7 worm cellular contexts compared by ENCODE assay signal in the genomic region with DNA sequence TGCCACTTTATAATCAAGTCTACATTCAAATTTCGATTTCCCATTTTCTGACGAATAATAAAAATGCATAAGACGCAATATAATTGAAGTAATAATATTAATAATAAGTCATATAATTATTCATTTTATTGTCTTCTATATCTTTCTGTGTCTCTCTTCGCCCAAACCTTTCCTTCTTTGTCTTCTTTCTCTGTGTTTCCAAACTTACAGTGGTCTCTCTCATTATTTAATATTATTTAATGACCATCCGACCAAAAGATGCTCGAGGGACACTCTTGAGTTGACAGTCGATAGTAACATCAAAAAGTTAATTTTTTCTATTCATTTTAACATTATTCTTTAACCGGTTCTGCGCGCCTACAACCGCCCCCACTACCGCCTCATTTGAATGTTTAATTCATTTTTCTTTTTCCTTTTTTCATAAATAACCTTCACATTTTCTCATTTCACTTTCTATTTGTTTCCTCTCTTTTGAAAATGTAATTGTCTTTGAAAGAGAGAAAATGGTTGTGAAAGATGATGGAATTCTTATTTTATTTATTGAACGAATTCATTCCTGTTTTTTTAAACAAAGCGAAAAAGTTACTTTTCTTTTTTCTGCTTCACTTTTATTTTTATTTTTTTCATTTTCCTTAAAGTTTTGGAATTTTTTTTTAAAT.
TF ChIP-seq lines count a peak whose summit lies in the region.

No protein-coding gene starts in this region.

TF ChIP-seq in whole organism, L1 larva, 84 proteins besides CTCF, POLR2A, EP300 and RAD21:
- TF ChIP-seq blmp-1 (tag; optimal IDR thresholded peaks at IDR 0.05; lab: Kevin White, UChicago) (peak; percentile 85), sup-37 (GFP tag; optimal IDR thresholded peaks at IDR 0.05; lab: Kevin White, UChicago) (no peak), mab-9 (GFP tag; IDR thresholded peaks at IDR 0.05; lab: Robert Waterston, UW) (no peak), nhr-85 (tag; lab: Kevin White, UChicago) (peak; percentile 63), lin-14 (GFP tag; optimal IDR thresholded peaks at IDR 0.05; lab: Kevin White, UChicago) (peak; percentile 29)

TF ChIP-seq in whole organism, L2 larva, 48 proteins besides CTCF, POLR2A, EP300 and RAD21:
- no peak for TF ChIP-seq ztf-4 (tag; optimal IDR thresholded peaks at IDR 0.05; lab: Kevin White, UChicago)
- peak; percentile 88 for TF ChIP-seq blmp-1 (tag; optimal IDR thresholded peaks at IDR 0.05; lab: Kevin White, UChicago; ENCODE audit: insufficient read depth)
- TF ChIP-seq nhr-25 (tag; optimal IDR thresholded peaks at IDR 0.05; lab: Kevin White, UChicago): peak; percentile 55
- no peak for TF ChIP-seq ceh-82 (tag; optimal IDR thresholded peaks at IDR 0.05; lab: Kevin White, UChicago)

TF ChIP-seq in whole organism, L3 larva, 47 proteins besides CTCF, POLR2A, EP300 and RAD21:
- no peak for TF ChIP-seq ztf-11 (tag; optimal IDR thresholded peaks at IDR 0.05; lab: Kevin White, UChicago)
- no peak for TF ChIP-seq nhr-28 (tag; optimal IDR thresholded peaks at IDR 0.05; lab: Kevin White, UChicago)
- TF ChIP-seq sea-2 (GFP tag; optimal IDR thresholded peaks at IDR 0.05; lab: Kevin White, UChicago): no peak
- no peak for TF ChIP-seq nhr-67 (tag; optimal IDR thresholded peaks at IDR 0.05; lab: Kevin White, UChicago)
- no peak for TF ChIP-seq zag-1 (tag; optimal IDR thresholded peaks at IDR 0.05; lab: Kevin White, UChicago)
- TF ChIP-seq ceh-82 (tag; optimal IDR thresholded peaks at IDR 0.05; lab: Kevin White, UChicago): no peak
- TF ChIP-seq nhr-25 (tag; optimal IDR thresholded peaks at IDR 0.05; lab: Kevin White, UChicago): peak; percentile 19

TF ChIP-seq in whole organism, early embryonic, 17 proteins besides CTCF, POLR2A, EP300 and RAD21:
- TF ChIP-seq ceh-13 (GFP tag; optimal IDR thresholded peaks at IDR 0.05; lab: Kevin White, UChicago): no peak
- peak; percentile 4 for TF ChIP-seq F13C5.2 (tag; optimal IDR thresholded peaks at IDR 0.05; lab: Kevin White, UChicago)

TF ChIP-seq in whole organism, late embryonic, 69 proteins besides CTCF, POLR2A, EP300 and RAD21:
- TF ChIP-seq ceh-2 (tag; optimal IDR thresholded peaks at IDR 0.05; lab: Kevin White, UChicago): no peak
- TF ChIP-seq ceh-9 (tag; optimal IDR thresholded peaks at IDR 0.05; lab: Kevin White, UChicago): no peak
- peak; percentile 60 for TF ChIP-seq unc-42 (tag; optimal IDR thresholded peaks at IDR 0.05; lab: Kevin White, UChicago)
TF ChIP-seq in whole organism, late embryonic: peak in this region for 1.

TF ChIP-seq in whole organism, midembryonic, 9 proteins besides CTCF, POLR2A, EP300 and RAD21:
- TF ChIP-seq cog-1 (tag; optimal IDR thresholded peaks at IDR 0.05; lab: Kevin White, UChicago) (peak; percentile 8), ztf-29 (GFP tag; IDR thresholded peaks at IDR 0.05; lab: Robert Waterston, UW) (no peak), ztf-23 (GFP tag; IDR thresholded peaks at IDR 0.05; lab: Robert Waterston, UW) (no peak), T22C8.4 (GFP tag; IDR thresholded peaks at IDR 0.05; lab: Robert Waterston, UW) (no peak), tab-1 (GFP tag; IDR thresholded peaks at IDR 0.05; lab: Robert Waterston, UW) (no peak), klf-2 (GFP tag; conservative IDR thresholded peaks at IDR 0.05; lab: Robert Waterston, UW) (no peak)

TF ChIP-seq in whole organism, mixed stage, embryonic, 35 proteins besides CTCF, POLR2A, EP300 and RAD21:
- peak; percentile 91 for TF ChIP-seq ces-1 (GFP tag; optimal IDR thresholded peaks at IDR 0.05; lab: Kevin White, UChicago)
- TF ChIP-seq sptf-1 (tag; optimal IDR thresholded peaks at IDR 0.05; lab: Kevin White, UChicago): no peak
- TF ChIP-seq nhr-237 (tag; optimal IDR thresholded peaks at IDR 0.05; lab: Kevin White, UChicago): peak; percentile 4
- peak; percentile 1 for TF ChIP-seq blmp-1 (tag; optimal IDR thresholded peaks at IDR 0.05; lab: Kevin White, UChicago)
